Worm (Caenorhabditis elegans): ENCODE measurements around the gene npp-24.

DNA sequence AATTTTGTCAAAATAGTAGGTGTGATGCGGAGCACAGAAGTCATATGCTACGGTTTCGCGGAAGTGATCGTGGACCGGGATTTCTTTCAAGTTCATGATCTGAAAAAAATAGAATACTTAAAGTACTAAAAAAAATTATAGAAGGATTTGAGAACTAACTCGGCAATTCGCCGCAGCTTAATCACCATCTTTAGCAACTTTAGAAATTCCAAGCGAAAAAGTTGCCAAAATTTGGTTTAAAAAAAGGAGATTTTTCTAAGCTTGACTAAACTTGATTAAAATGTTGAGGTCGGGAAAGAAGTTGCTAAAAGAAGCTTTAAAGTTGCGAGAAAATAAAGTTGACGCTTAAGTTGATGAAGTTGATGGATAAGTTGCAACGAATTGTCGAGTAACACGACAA lies 12.0 kb downstream of the npp-24 start, which contains the start of gene ZK177.9:
- TF ChIP-seq dmd-4 (tag; optimal IDR thresholded peaks at IDR 0.05), result no peak
- TF ChIP-seq nhr-10 (tag; optimal IDR thresholded peaks at IDR 0.05), result no peak
- TF ChIP-seq lin-11 (tag; optimal IDR thresholded peaks at IDR 0.05), result no peak
- TF ChIP-seq unc-62 (GFP tag; optimal IDR thresholded peaks at IDR 0.05), result no peak
- no peak for TF ChIP-seq lin-13 (GFP tag; optimal IDR thresholded peaks at IDR 0.05)
- no peak for TF ChIP-seq ztf-4 (tag; optimal IDR thresholded peaks at IDR 0.05)
- no peak for TF ChIP-seq R02D3.7 (tag; optimal IDR thresholded peaks at IDR 0.05)
